Worm (Caenorhabditis elegans): ENCODE measurements around the gene cld-9.

DNA sequence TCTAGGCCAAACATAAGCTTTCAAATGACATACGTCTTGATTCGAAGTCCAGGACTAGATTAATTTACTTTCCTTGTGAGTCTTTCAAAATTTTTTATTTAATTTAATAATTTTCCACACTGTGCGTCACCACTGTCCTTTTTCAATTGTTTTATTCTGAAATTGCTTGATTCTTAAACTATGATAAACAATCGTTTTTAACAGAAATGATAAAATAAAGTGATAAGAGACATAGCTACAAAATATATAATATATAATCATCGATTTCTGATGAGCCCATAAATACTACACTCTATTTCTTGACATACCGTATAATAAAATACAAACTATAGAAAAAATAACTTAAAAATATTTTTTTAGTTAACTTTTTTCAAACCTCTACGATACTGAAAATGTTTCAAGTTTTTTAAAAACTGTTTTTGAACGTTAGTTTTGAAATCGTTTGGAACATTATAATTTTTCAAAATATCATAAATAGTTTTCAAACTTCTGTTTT lies 17.3 kb upstream of the cld-9 start, which contains the start of gene nas-24:
- TF ChIP-seq ama-1 (optimal IDR thresholded peaks at IDR 0.05) (no peak), lir-3 (tag; optimal IDR thresholded peaks at IDR 0.05) (no peak), Y5F2A.4 (GFP tag; optimal IDR thresholded peaks at IDR 0.05) (no peak), mep-1 (tag; optimal IDR thresholded peaks at IDR 0.05) (no peak), hlh-30 (tag; optimal IDR thresholded peaks at IDR 0.05; ENCODE audit: insufficient read depth) (no peak), nhr-11 (tag; optimal IDR thresholded peaks at IDR 0.05) (no peak)

Measured in whole organism, L4 larva.